Fruit fly (Drosophila melanogaster): ENCODE results near the gene HisRS.
A peak's percentile ranks its signal among the peaks of the same experiment; 100 is the strongest.

The HisRS gene

DNA sequence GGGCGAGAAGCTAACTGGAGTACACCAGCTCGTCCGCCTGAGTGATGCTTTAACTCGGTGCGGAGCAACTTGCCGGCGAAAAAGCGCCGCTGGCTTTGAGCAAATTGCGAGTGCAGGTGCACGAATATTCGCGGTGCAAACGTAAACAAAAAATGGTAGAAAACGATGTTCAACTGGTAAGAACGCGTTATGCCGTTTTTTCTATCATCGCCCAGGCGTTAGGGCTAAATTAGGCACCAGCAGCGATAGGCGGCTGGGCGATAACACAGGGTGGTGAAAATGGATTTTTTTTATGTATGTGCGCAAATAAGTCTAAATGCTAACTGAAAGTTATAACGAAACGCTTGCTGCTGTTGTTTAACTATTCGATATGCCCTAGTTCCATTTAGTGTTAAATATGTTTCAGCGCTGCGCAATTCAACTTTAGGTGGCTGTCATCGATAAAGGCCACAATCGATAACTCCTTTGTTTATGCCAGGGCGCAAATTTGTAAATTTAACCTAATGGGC is 15.5 kb upstream of the HisRS start, which contains the start of the genes Pgant7 and Xrcc2 (continued):
- TF ChIP-seq Awh (GFP tag; IDR thresholded peaks at IDR 0.05) (no peak), bsh (GFP tag; optimal IDR thresholded peaks at IDR 0.05) (no peak), CG9797 (GFP tag; optimal IDR thresholded peaks at IDR 0.05) (peak; percentile 81), ftz-f1 (GFP tag; optimal IDR thresholded peaks at IDR 0.05) (no peak), hbn (GFP tag; IDR thresholded peaks at IDR 0.05; ENCODE audit: partially characterized antibody) (0 out of 2 replicates have a peak, but pooled peaks have one; percentile 35), Pdp1 (GFP tag; optimal IDR thresholded peaks at IDR 0.05) (peak in 1 of 2 experiments; percentile 7), CG6683 (GFP tag; optimal IDR thresholded peaks at IDR 0.05) (no peak), unc-4 (GFP tag; IDR thresholded peaks at IDR 0.05; ENCODE audit: partially characterized antibody) (peak; percentile 69; the same call in 1 of the 2 replicates), Elba2 (GFP tag; optimal IDR thresholded peaks at IDR 0.05) (no peak), Jarid2 (GFP tag; optimal IDR thresholded peaks at IDR 0.05) (no peak), nerfin-1 (tag; optimal IDR thresholded peaks at IDR 0.05) (no peak), CG8765 (GFP tag; IDR thresholded peaks at IDR 0.05) (no peak), nau (GFP tag; optimal IDR thresholded peaks at IDR 0.05) (no peak), sqz (GFP tag; optimal IDR thresholded peaks at IDR 0.05) (peak; percentile 26), CG2129 (GFP tag; IDR thresholded peaks at IDR 0.05; ENCODE audit: partially characterized antibody) (peak; percentile 34; the same call in 1 of the 2 replicates), trem (tag; optimal IDR thresholded peaks at IDR 0.05) (peak; percentile 56), CG31388 (GFP tag; optimal IDR thresholded peaks at IDR 0.05) (no peak), pita (GFP tag; optimal IDR thresholded peaks at IDR 0.05) (peak; percentile 25), Sry-δ (GFP tag; optimal IDR thresholded peaks at IDR 0.05) (peak; percentile 72), zen (tag; optimal IDR thresholded peaks at IDR 0.05) (no peak), lbe (GFP tag; optimal IDR thresholded peaks at IDR 0.05) (no peak), TFAM (GFP tag; optimal IDR thresholded peaks at IDR 0.05) (no peak), ap (GFP tag; IDR thresholded peaks at IDR 0.05) (no peak), grn (GFP tag; optimal IDR thresholded peaks at IDR 0.05) (no peak), HmgZ (tag; optimal IDR thresholded peaks at IDR 0.05) (peak; percentile 1), CG16813 (GFP tag; IDR thresholded peaks at IDR 0.05; ENCODE audit: partially characterized antibody) (peak; percentile 75; the same call in 2 of the 3 replicates), sna (GFP tag; IDR thresholded peaks at IDR 0.05; ENCODE audit: partially characterized antibody) (peak; percentile 76), bbx (GFP tag; IDR thresholded peaks at IDR 0.05; ENCODE audit: partially characterized antibody) (no peak; the same call in 1 of the 2 replicates), br (optimal IDR thresholded peaks at IDR 0.05) (no peak), Opbp (GFP tag; IDR thresholded peaks at IDR 0.05; ENCODE audit: partially characterized antibody) (peak; percentile 55; the same call in 1 of the 3 replicates), CG30020 (tag; optimal IDR thresholded peaks at IDR 0.05) (peak; percentile 7), CG7963 (GFP tag; IDR thresholded peaks at IDR 0.05; ENCODE audit: partially characterized antibody) (peak; percentile 53; the same call in 1 of the 3 replicates), lov (optimal IDR thresholded peaks at IDR 0.05) (no peak), lov (GFP tag; IDR thresholded peaks at IDR 0.05) (no peak), CG4360 (GFP tag; IDR thresholded peaks at IDR 0.05) (no peak), CG6654 (GFP tag; optimal IDR thresholded peaks at IDR 0.05) (no peak), Vsx1 (GFP tag; optimal IDR thresholded peaks at IDR 0.05) (no peak), wdn (GFP tag; IDR thresholded peaks at IDR 0.05) (no peak), CG11560 (tag; IDR thresholded peaks at IDR 0.05) (no peak), ato (GFP tag; IDR thresholded peaks at IDR 0.05; ENCODE audit: partially characterized antibody) (peak; percentile 44; the same call in 1 of the 2 replicates), D (optimal IDR thresholded peaks at IDR 0.05) (peak; percentile 77), D (GFP tag; optimal IDR thresholded peaks at IDR 0.05) (no peak), CG33213 (GFP tag; optimal IDR thresholded peaks at IDR 0.05) (no peak), cato (GFP tag; optimal IDR thresholded peaks at IDR 0.05; ENCODE audit: borderline replicate concordance) (no peak), CG34224 (GFP tag; IDR thresholded peaks at IDR 0.05; ENCODE audit: partially characterized antibody) (peak; percentile 76; the same call in 2 of the 3 replicates), grau (tag; optimal IDR thresholded peaks at IDR 0.05) (no peak), nerfin-2 (GFP tag; IDR thresholded peaks at IDR 0.05; ENCODE audit: partially characterized antibody) (peak; percentile 82), H2.0 (GFP tag; IDR thresholded peaks at IDR 0.05) (no peak), CG18011 (GFP tag; optimal IDR thresholded peaks at IDR 0.05) (no peak)
